Fruit fly (Drosophila melanogaster) whole organism, embryonic: ENCODE measurements around the gene CG13884.

ENCODE experiments used
- Ada2b ChIP-seq: fragments of 200-800 bp; sonication (Bioruptor generic); IDR thresholded peaks from 2 replicates; pipeline ENCODE4 v1.3.6; 2022; ENCODE audit warnings: missing biosample characterization, missing genetic modification characterization
- B-H1 ChIP-seq: fragments of 200-800 bp; sonication (Bioruptor generic); IDR thresholded peaks from 3 replicates; pipeline ENCODE4 v1.3.6; 2022; ENCODE audit warnings: missing biosample characterization, missing genetic modification characterization
- Bteb2 ChIP-seq: fragments of 200-800 bp; sonication (Bioruptor generic); optimal IDR thresholded peaks from 2 replicates; lab custom pipeline; 2016; ENCODE audit warnings: missing biosample characterization, missing genetic modification characterization
- CG1233 ChIP-seq: fragments of 200-800 bp; sonication (Bioruptor generic); optimal IDR thresholded peaks from 4 replicates; lab custom pipeline; 2018; ENCODE audit warnings: missing biosample characterization, mild to moderate bottlenecking, missing genetic modification characterization
- CG14860 ChIP-seq: fragments of 200-800 bp; sonication (Bioruptor generic); IDR thresholded peaks from 3 replicates; pipeline ENCODE4 v1.3.6; 2022; ENCODE audit warnings: missing biosample characterization, missing genetic modification characterization; ENCODE audit not compliant: partially characterized antibody
- CG1529 ChIP-seq: fragments of 200-800 bp; sonication (Bioruptor generic); optimal IDR thresholded peaks from 3 replicates; lab custom pipeline; 2018; ENCODE audit warnings: missing biosample characterization, missing genetic modification characterization
- CG16863 ChIP-seq: fragments of 200-800 bp; sonication (Bioruptor generic); optimal IDR thresholded peaks from 3 replicates; lab custom pipeline; 2016; ENCODE audit warnings: missing biosample characterization, missing genetic modification characterization
- CG2129 ChIP-seq: fragments of 200-800 bp; sonication (Bioruptor generic); IDR thresholded peaks from 2 replicates; pipeline ENCODE4 v1.3.6; 2022; ENCODE audit warnings: missing biosample characterization, missing genetic modification characterization; ENCODE audit not compliant: partially characterized antibody
- CG32767 ChIP-seq: fragments of 200-800 bp; sonication (Bioruptor generic); IDR thresholded peaks from 2 replicates; pipeline ENCODE4 v1.3.6; 2022; ENCODE audit warnings: missing biosample characterization, missing genetic modification characterization
- CG5180 ChIP-seq: fragments of 200-800 bp; sonication (Bioruptor generic); optimal IDR thresholded peaks from 3 replicates; lab custom pipeline; 2017; ENCODE audit warnings: missing biosample characterization, missing genetic modification characterization, mild to moderate bottlenecking, moderate library complexity, missing genetic modification reagents
- CG6654 ChIP-seq: fragments of 200-800 bp; sonication (Bioruptor generic); optimal IDR thresholded peaks from 2 replicates; lab custom pipeline; 2017; ENCODE audit warnings: missing biosample characterization, mild to moderate bottlenecking, missing genetic modification characterization
- CG8359 ChIP-seq: fragments of 200-800 bp; sonication (Bioruptor generic); optimal IDR thresholded peaks from 2 replicates; lab custom pipeline; 2017; ENCODE audit warnings: missing biosample characterization, mild to moderate bottlenecking, missing genetic modification characterization, borderline replicate concordance
- CrebB ChIP-seq: fragments of 200-800 bp; sonication (Bioruptor generic); optimal IDR thresholded peaks from 3 replicates; lab custom pipeline; 2018; ENCODE audit warnings: missing biosample characterization, mild to moderate bottlenecking, missing genetic modification characterization
- Dref ChIP-seq: fragments of 200-800 bp; sonication (Bioruptor generic); IDR thresholded peaks from 2 replicates; pipeline ENCODE4 v1.3.6; 2022; ENCODE audit warnings: missing biosample characterization, missing genetic modification characterization
- Eip74EF ChIP-seq, 2 experiments: fragments of 200-800 bp in 1 of 2; fragments of >200 bp in 1 of 2; sonication (Bioruptor generic) in 1 of 2; optimal IDR thresholded peaks; 2 replicates each; lab custom pipeline; 2017 to 2019; ENCODE audit warnings: missing biosample characterization in 2 of 2, missing genetic modification characterization in 2 of 2, mild to moderate bottlenecking in 1 of 2, moderate library complexity in 1 of 2
- H15 ChIP-seq: fragments of 200-800 bp; sonication (Bioruptor generic); IDR thresholded peaks from 3 replicates; pipeline ENCODE4 v1.3.6; 2022; ENCODE audit warnings: missing biosample characterization, missing genetic modification characterization
- HHEX ChIP-seq: fragments of 200-800 bp; sonication (Bioruptor generic); optimal IDR thresholded peaks from 3 replicates; lab custom pipeline; 2017; ENCODE audit warnings: missing biosample characterization, mild to moderate bottlenecking, missing genetic modification characterization, missing genetic modification reagents
- HLH4C ChIP-seq: fragments of 200-800 bp; sonication (Bioruptor generic); IDR thresholded peaks from 3 replicates; pipeline ENCODE4 v1.3.6; 2022; ENCODE audit warnings: missing biosample characterization, missing genetic modification characterization; ENCODE audit not compliant: partially characterized antibody
- Jarid2 ChIP-seq: fragments of 200-800 bp; sonication (Bioruptor generic); optimal IDR thresholded peaks from 3 replicates; lab custom pipeline; 2017; ENCODE audit warnings: mild to moderate bottlenecking, missing biosample characterization, missing genetic modification reagents, missing genetic modification characterization
- Lhr ChIP-seq: fragments of 200-800 bp; sonication (Bioruptor generic); optimal IDR thresholded peaks from 3 replicates; lab custom pipeline; 2017; ENCODE audit warnings: mild to moderate bottlenecking, missing biosample characterization, missing genetic modification reagents, missing genetic modification characterization
- Mad ChIP-seq: fragments of 200-800 bp; sonication (Bioruptor generic); optimal IDR thresholded peaks from 2 replicates; lab custom pipeline; 2016; ENCODE audit warnings: missing biosample characterization, missing genetic modification characterization
- NK7.1 ChIP-seq: fragments of 200-800 bp; sonication (Bioruptor generic); optimal IDR thresholded peaks from 3 replicates; lab custom pipeline; 2016; ENCODE audit warnings: missing biosample characterization, missing genetic modification characterization
- Oli ChIP-seq: fragments of 200-800 bp; sonication (Bioruptor generic); optimal IDR thresholded peaks from 2 replicates; lab custom pipeline; 2018; ENCODE audit warnings: missing biosample characterization, mild to moderate bottlenecking, missing genetic modification characterization, moderate library complexity
- Side ChIP-seq: fragments of 200-800 bp; sonication (Bioruptor generic); optimal IDR thresholded peaks from 2 replicates; lab custom pipeline; 2016; ENCODE audit warnings: missing biosample characterization, missing genetic modification characterization
- amos ChIP-seq: fragments of 200-800 bp; sonication (Bioruptor generic); IDR thresholded peaks from 2 replicates; pipeline ENCODE4 v1.3.6; 2022; ENCODE audit warnings: missing biosample characterization, missing genetic modification characterization; ENCODE audit not compliant: partially characterized antibody
- bigmax ChIP-seq: fragments of 200-800 bp; sonication (Bioruptor generic); optimal IDR thresholded peaks from 2 replicates; lab custom pipeline; 2018; ENCODE audit warnings: missing biosample characterization, mild to moderate bottlenecking, missing genetic modification characterization
- bsh ChIP-seq, 2 experiments: fragments of 200-800 bp; sonication (Bioruptor generic); optimal IDR thresholded peaks; 2 replicates each; lab custom pipeline; 2017 to 2018; ENCODE audit warnings: mild to moderate bottlenecking in 2 of 2, missing biosample characterization in 2 of 2, missing genetic modification characterization in 2 of 2, moderate library complexity in 1 of 2
- btn ChIP-seq: fragments of 200-800 bp; sonication (Bioruptor generic); optimal IDR thresholded peaks from 2 replicates; lab custom pipeline; 2016; ENCODE audit warnings: missing biosample characterization, missing genetic modification characterization
- crol ChIP-seq: fragments of 200-800 bp; sonication (Bioruptor generic); IDR thresholded peaks from 2 replicates; pipeline ENCODE4 v1.3.6; 2022; ENCODE audit warnings: missing biosample characterization, missing genetic modification characterization
- dan ChIP-seq: fragments of 200-800 bp; sonication (Bioruptor generic); IDR thresholded peaks from 2 replicates; pipeline ENCODE4 v1.3.6; 2022; ENCODE audit warnings: missing biosample characterization, missing genetic modification characterization
- dati ChIP-seq: fragments of 200-800 bp; sonication (Bioruptor generic); IDR thresholded peaks from 2 replicates; pipeline ENCODE4 v1.3.6; 2022; ENCODE audit warnings: missing biosample characterization, missing genetic modification characterization
- dmrt99B ChIP-seq: fragments of 200-800 bp; sonication (Bioruptor generic); optimal IDR thresholded peaks from 2 replicates; lab custom pipeline; 2018; ENCODE audit warnings: missing biosample characterization, mild to moderate bottlenecking, missing genetic modification characterization, moderate library complexity
- gem ChIP-seq: fragments of 200-800 bp; sonication (Bioruptor generic); optimal IDR thresholded peaks from 2 replicates; lab custom pipeline; 2019; ENCODE audit warnings: missing biosample characterization, mild to moderate bottlenecking, missing genetic modification characterization, moderate library complexity
- gfzf ChIP-seq: fragments of 200-800 bp; sonication (Bioruptor generic); optimal IDR thresholded peaks from 2 replicates; lab custom pipeline; 2016; ENCODE audit warnings: missing biosample characterization, mild to moderate bottlenecking, missing genetic modification characterization, moderate library complexity
- ham ChIP-seq: fragments of 200-800 bp; sonication (Bioruptor generic); IDR thresholded peaks from 2 replicates; pipeline ENCODE4 v1.3.6; 2022; ENCODE audit warnings: missing biosample characterization, missing genetic modification characterization
- hb ChIP-seq: fragments of 200-800 bp; sonication (Bioruptor generic); IDR thresholded peaks from 3 replicates; pipeline ENCODE4 v1.3.6; 2022; ENCODE audit warnings: missing biosample characterization, missing genetic modification characterization; ENCODE audit not compliant: partially characterized antibody
- jumu ChIP-seq: fragments of 200-800 bp; sonication (Bioruptor generic); optimal IDR thresholded peaks from 3 replicates; lab custom pipeline; 2016; ENCODE audit warnings: missing biosample characterization, missing genetic modification characterization
- kni ChIP-seq: fragments of 200-800 bp; sonication (Bioruptor generic); optimal IDR thresholded peaks from 3 replicates; lab custom pipeline; 2017; ENCODE audit warnings: mild to moderate bottlenecking, missing biosample characterization, missing genetic modification reagents, missing genetic modification characterization
- mam ChIP-seq: fragments of 200-800 bp; sonication (Bioruptor generic); optimal IDR thresholded peaks from 3 replicates; lab custom pipeline; 2016; ENCODE audit warnings: missing biosample characterization, missing genetic modification characterization
- nmo ChIP-seq: fragments of 200-800 bp; sonication (Bioruptor generic); optimal IDR thresholded peaks from 2 replicates; lab custom pipeline; 2018; ENCODE audit warnings: missing biosample characterization, mild to moderate bottlenecking, missing genetic modification characterization, moderate library complexity
- pb ChIP-seq: fragments of 200-800 bp; sonication (Bioruptor generic); optimal IDR thresholded peaks from 3 replicates; lab custom pipeline; 2016; ENCODE audit warnings: missing biosample characterization, missing genetic modification characterization
- pita ChIP-seq: fragments of 200-800 bp; sonication (Bioruptor generic); optimal IDR thresholded peaks from 2 replicates; lab custom pipeline; 2017; ENCODE audit warnings: missing biosample characterization, mild to moderate bottlenecking, missing genetic modification characterization
- sim ChIP-seq: fragments of 200-800 bp; sonication (Bioruptor generic); IDR thresholded peaks from 2 replicates; pipeline ENCODE4 v1.3.6; 2022; ENCODE audit warnings: missing biosample characterization, missing genetic modification characterization
- stwl ChIP-seq: fragments of 200-800 bp; sonication (Bioruptor generic); optimal IDR thresholded peaks from 3 replicates; lab custom pipeline; 2018; ENCODE audit warnings: missing biosample characterization, mild to moderate bottlenecking, missing genetic modification characterization, moderate library complexity
- tio ChIP-seq: fragments of 200-800 bp; sonication (Bioruptor generic); optimal IDR thresholded peaks from 2 replicates; lab custom pipeline; 2017; ENCODE audit warnings: missing biosample characterization, missing genetic modification characterization, inconsistent platforms
- tna ChIP-seq: fragments of 200-800 bp; sonication (Bioruptor generic); IDR thresholded peaks from 2 replicates; pipeline ENCODE4 v1.3.6; 2022; ENCODE audit warnings: missing biosample characterization, missing genetic modification characterization; ENCODE audit not compliant: partially characterized antibody
- ttk ChIP-seq: fragments of 200-800 bp; sonication (Bioruptor generic); IDR thresholded peaks from 2 replicates; pipeline ENCODE4 v2.1.2; 2022; ENCODE audit warnings: missing biosample characterization, missing genetic modification characterization
- z ChIP-seq: fragments of 200-800 bp; sonication (Bioruptor generic); IDR thresholded peaks from 3 replicates; pipeline ENCODE4 v1.3.6; 2022; ENCODE audit warnings: missing biosample characterization, missing genetic modification characterization

The CG13884 gene

dm6 chr3L:347641-348405 lies 18.4 kb downstream of the CG13884 start (continued):
- TF ChIP-seq dmrt99B (tag; lab: Kevin White, UChicago) (peak; percentile 83), CG6654 (GFP tag; lab: Kevin White, UChicago) (peak; percentile 48), CG1529 (peak; percentile 74), H15 (GFP tag; lab: Robert Waterston, UW) (peak; percentile 82), nmo (peak; percentile 78), B-H1 (GFP tag; lab: Robert Waterston, UW) (peak; percentile 43; the same call in 1 of the 3 replicates), pita (GFP tag; lab: Kevin White, UChicago) (no peak), CG5180 (GFP tag; lab: Kevin White, UChicago) (peak; percentile 47), Lhr (peak; percentile 56), CG14860 (GFP tag; lab: Robert Waterston, UW) (no peak), sim (0 out of 2 replicates have a peak, but pooled peaks have one; percentile 53), bigmax (no peak), Dref (GFP tag; lab: Robert Waterston, UW) (no peak), amos (GFP tag; lab: Robert Waterston, UW) (no peak), Bteb2 (no peak), ham (no peak), NK7.1 (GFP tag; lab: Kevin White, UChicago) (peak; percentile 23), gem (tag; lab: Kevin White, UChicago) (peak; percentile 85), bsh (GFP tag; optimal IDR thresholded peaks at IDR 0.05; lab: Kevin White, UChicago) (peak; percentile 80 to 92), Jarid2 (GFP tag; lab: Kevin White, UChicago) (no peak), Ada2b (GFP tag; lab: Robert Waterston, UW) (peak; percentile 59), kni (GFP tag; lab: Kevin White, UChicago) (peak; percentile 60), gfzf (GFP tag; lab: Kevin White, UChicago) (no peak), Side (GFP tag; lab: Kevin White, UChicago) (peak; percentile 69), HHEX (peak; percentile 60), z (GFP tag; lab: Robert Waterston, UW) (0 out of 3 replicates have a peak, but pooled peaks have one; percentile 36), tio (GFP tag; lab: Kevin White, UChicago) (peak; percentile 69), HLH4C (GFP tag; lab: Robert Waterston, UW) (no peak), dan (no peak), btn (GFP tag; lab: Kevin White, UChicago) (peak; percentile 66), CG32767 (peak; percentile 55; the same call in 1 of the 2 replicates), stwl (tag; lab: Kevin White, UChicago) (no peak), crol (GFP tag; lab: Robert Waterston, UW) (peak; percentile 80), Mad (GFP tag; lab: Kevin White, UChicago) (peak; percentile 71), CrebB (tag; lab: Kevin White, UChicago) (no peak), hb (GFP tag; lab: Robert Waterston, UW) (no peak), mam (GFP tag; lab: Kevin White, UChicago) (peak; percentile 61), CG2129 (no peak), CG16863 (peak; percentile 79), tna (GFP tag; lab: Robert Waterston, UW) (no peak), pb (GFP tag; lab: Kevin White, UChicago) (peak; percentile 71), Oli (tag; lab: Kevin White, UChicago) (peak; percentile 77), CG1233 (GFP tag; lab: Kevin White, UChicago) (peak; percentile 67), Eip74EF (GFP tag; optimal IDR thresholded peaks at IDR 0.05; lab: Kevin White, UChicago) (peak in 1 of 2 experiments; percentile 54), ttk (GFP tag; lab: Robert Waterston, UW) (peak; percentile 67), dati (peak; percentile 73), CG8359 (GFP tag; lab: Kevin White, UChicago) (peak; percentile 54), jumu (GFP tag; lab: Kevin White, UChicago) (peak; percentile 75)
